Worm (Caenorhabditis elegans) whole organism, young adult: ENCODE data around the gene hpo-6.

Experiments used
- B0019.2 ChIP-seq: fragments of 200-800 bp; sonication (Bioruptor generic); conservative IDR thresholded peaks from 2 replicates; pipeline ENCODE4 v1.3.6; 2022; ENCODE audit warnings: missing genetic modification reagents, missing genetic modification characterization, missing compliant biosample characterization
- D2030.7 ChIP-seq: fragments of 200-800 bp; sonication (Bioruptor generic); IDR thresholded peaks from 2 replicates; pipeline ENCODE4 v1.3.6; 2022; ENCODE audit warnings: missing genetic modification reagents, missing genetic modification characterization, missing compliant biosample characterization
- F10E7.11 ChIP-seq: sonication (generic microtip); optimal IDR thresholded peaks from 2 replicates; lab custom pipeline; 2017; ENCODE audit warnings: mild to moderate bottlenecking, missing genetic modification characterization, moderate library complexity, missing compliant biosample characterization
- F39B2.1 ChIP-seq: fragments of 200-800 bp; sonication (Bioruptor generic); IDR thresholded peaks from 2 replicates; pipeline ENCODE4 v1.3.6; 2022; ENCODE audit warnings: missing genetic modification reagents, missing genetic modification characterization, missing compliant biosample characterization
- K12H6.12 ChIP-seq: fragments of 200-800 bp; sonication (Bioruptor generic); optimal IDR thresholded peaks from 2 replicates; lab custom pipeline; 2018; ENCODE audit warnings: mild to moderate bottlenecking, missing genetic modification characterization, missing compliant biosample characterization
- Y67H2A.10 ChIP-seq: fragments of 200-800 bp; sonication (Bioruptor generic); conservative IDR thresholded peaks from 2 replicates; pipeline ENCODE4 v1.3.6; 2022; ENCODE audit warnings: missing genetic modification reagents, missing genetic modification characterization, missing compliant biosample characterization
- Y79H2A.3 ChIP-seq: fragments of 200-800 bp; sonication (Bioruptor generic); conservative IDR thresholded peaks from 2 replicates; pipeline ENCODE4 v1.3.6; 2022; ENCODE audit warnings: missing genetic modification reagents, missing genetic modification characterization, missing compliant biosample characterization
- Y95B8A.8 ChIP-seq: fragments of 200-800 bp; sonication (Bioruptor generic); IDR thresholded peaks from 2 replicates; pipeline ENCODE4 v1.3.6; 2022; ENCODE audit warnings: missing genetic modification reagents, missing genetic modification characterization, missing compliant biosample characterization
- ama-1 ChIP-seq, 3 experiments: fragments of 150-350 bp in 1 of 3; sonication (generic microtip) in 2 of 3; optimal IDR thresholded peaks; 2 replicates each; lab custom pipeline; 2014 to 2018; ENCODE audit warnings: missing biosample characterization in 2 of 3, missing genetic modification characterization in 2 of 3, missing genetic modification reagents in 2 of 3
- atf-7 ChIP-seq: sonication (generic microtip); optimal IDR thresholded peaks from 2 replicates; lab custom pipeline; 2017; ENCODE audit warnings: mild to moderate bottlenecking, missing genetic modification characterization, missing compliant biosample characterization
- attf-5 ChIP-seq: fragments of 200-800 bp; sonication (Bioruptor generic); optimal IDR thresholded peaks from 2 replicates; lab custom pipeline; 2018; ENCODE audit warnings: mild to moderate bottlenecking, missing genetic modification characterization, missing compliant biosample characterization
- bed-1 ChIP-seq: fragments of 200-800 bp; sonication (Bioruptor generic); IDR thresholded peaks from 2 replicates; pipeline ENCODE4 v1.3.6; 2022; ENCODE audit warnings: missing genetic modification reagents, missing genetic modification characterization, missing compliant biosample characterization
- ccch-3 ChIP-seq: fragments of 200-800 bp; sonication (Bioruptor generic); optimal IDR thresholded peaks from 2 replicates; lab custom pipeline; 2018; ENCODE audit warnings: mild to moderate bottlenecking, missing genetic modification characterization, missing compliant biosample characterization
- cebp-1 ChIP-seq, 2 experiments: fragments of 200-800 bp in 1 of 2; sonication (Bioruptor generic) in 1 of 2; sonication (generic microtip) in 1 of 2; IDR thresholded peaks in 1 of 2; optimal IDR thresholded peaks in 1 of 2; 2 replicates each; pipeline versions ENCODE4 v1.3.6 to Lab custom; 2017 to 2022; ENCODE audit warnings: missing compliant biosample characterization in 2 of 2, missing genetic modification characterization in 2 of 2, mild to moderate bottlenecking in 1 of 2, missing genetic modification reagents in 1 of 2, moderate library complexity in 1 of 2
- cebp-2 ChIP-seq: fragments of 200-800 bp; sonication (Bioruptor generic); IDR thresholded peaks from 2 replicates; pipeline ENCODE4 v1.3.6; 2022; ENCODE audit warnings: missing genetic modification characterization, missing compliant biosample characterization
- ceh-100 ChIP-seq: fragments of 200-800 bp; sonication (Bioruptor generic); IDR thresholded peaks from 2 replicates; pipeline ENCODE4 v1.3.6; 2022; ENCODE audit warnings: missing genetic modification reagents, missing genetic modification characterization, missing compliant biosample characterization
- ceh-58 ChIP-seq: fragments of 200-800 bp; sonication (Bioruptor generic); IDR thresholded peaks from 2 replicates; pipeline ENCODE4 v1.3.6; 2022; ENCODE audit warnings: missing genetic modification characterization, missing compliant biosample characterization
- chd-7 ChIP-seq: sonication (generic microtip); optimal IDR thresholded peaks from 2 replicates; lab custom pipeline; 2016; ENCODE audit warnings: mild to moderate bottlenecking, missing genetic modification characterization, moderate library complexity, missing compliant biosample characterization
- die-1 ChIP-seq: sonication (generic microtip); optimal IDR thresholded peaks from 2 replicates; lab custom pipeline; 2016; ENCODE audit warnings: missing genotype, mild to moderate bottlenecking, missing genetic modification characterization, missing compliant biosample characterization
- dox-1 ChIP-seq: fragments of 200-800 bp; sonication (Bioruptor generic); IDR thresholded peaks from 2 replicates; pipeline ENCODE4 v1.3.6; 2022; ENCODE audit warnings: missing genetic modification reagents, missing genetic modification characterization, missing compliant biosample characterization
- dpff-1 ChIP-seq: sonication (generic microtip); optimal IDR thresholded peaks from 2 replicates; lab custom pipeline; 2017; ENCODE audit warnings: mild to moderate bottlenecking, missing genetic modification characterization, missing compliant biosample characterization
- egl-18 ChIP-seq: fragments of 200-800 bp; sonication (Bioruptor generic); IDR thresholded peaks from 2 replicates; pipeline ENCODE4 v1.3.6; 2022; ENCODE audit warnings: missing genetic modification reagents, missing genetic modification characterization, missing compliant biosample characterization
- egl-44 ChIP-seq: fragments of 200-800 bp; sonication (Bioruptor generic); IDR thresholded peaks from 2 replicates; pipeline ENCODE4 v1.3.6; 2022; ENCODE audit warnings: missing genetic modification reagents, missing genetic modification characterization, missing compliant biosample characterization
- ekl-4 ChIP-seq: fragments of 200-800 bp; sonication (Bioruptor generic); IDR thresholded peaks from 2 replicates; pipeline ENCODE4 v1.3.6; 2022; ENCODE audit warnings: missing genetic modification reagents, missing genetic modification characterization, missing compliant biosample characterization
- fkh-3 ChIP-seq: sonication (generic microtip); optimal IDR thresholded peaks from 2 replicates; lab custom pipeline; 2016; ENCODE audit warnings: mild to moderate bottlenecking, missing genetic modification characterization, missing compliant biosample characterization
- lin-26 ChIP-seq: fragments of 200-800 bp; sonication (Bioruptor generic); IDR thresholded peaks from 2 replicates; pipeline ENCODE4 v1.3.6; 2022; ENCODE audit warnings: missing genetic modification reagents, missing genetic modification characterization, missing compliant biosample characterization
- lin-35 ChIP-seq, 3 experiments: fragments of 150-350 bp in 2 of 3; sonication (generic microtip) in 1 of 3; optimal IDR thresholded peaks; 2 replicates each; lab custom pipeline; 2014 to 2018; ENCODE audit warnings: missing biosample characterization in 3 of 3, missing genetic modification characterization in 3 of 3, missing genetic modification reagents in 3 of 3
- lin-54 ChIP-seq: fragments of 200-800 bp; sonication (Bioruptor generic); optimal IDR thresholded peaks from 2 replicates; lab custom pipeline; 2018; ENCODE audit warnings: mild to moderate bottlenecking, missing genetic modification characterization, missing compliant biosample characterization
- madf-3 ChIP-seq: fragments of 200-800 bp; sonication (Bioruptor generic); IDR thresholded peaks from 2 replicates; pipeline ENCODE4 v1.3.6; 2022; ENCODE audit warnings: missing genetic modification reagents, missing genetic modification characterization, missing compliant biosample characterization
- madf-6 ChIP-seq: fragments of 200-800 bp; sonication (Bioruptor generic); IDR thresholded peaks from 2 replicates; pipeline ENCODE4 v1.3.6; 2022; ENCODE audit warnings: missing genetic modification reagents, missing genetic modification characterization, missing compliant biosample characterization
- nfya-1 ChIP-seq: sonication (generic microtip); optimal IDR thresholded peaks from 2 replicates; lab custom pipeline; 2017; ENCODE audit warnings: antibody characterized with exemption, missing compliant biosample characterization, missing genetic modification characterization, borderline replicate concordance; ENCODE audit not compliant: insufficient read depth
- nhr-120 ChIP-seq: fragments of 200-800 bp; sonication (Bioruptor generic); IDR thresholded peaks from 2 replicates; pipeline ENCODE4 v1.3.6; 2022; ENCODE audit warnings: missing genetic modification characterization, missing compliant biosample characterization
- nhr-179 ChIP-seq: sonication (generic microtip); optimal IDR thresholded peaks from 2 replicates; lab custom pipeline; 2016; ENCODE audit warnings: mild to moderate bottlenecking, missing genetic modification characterization, missing compliant biosample characterization
- nhr-27 ChIP-seq: fragments of 200-800 bp; sonication (Bioruptor generic); optimal IDR thresholded peaks from 2 replicates; lab custom pipeline; 2018; ENCODE audit warnings: mild to moderate bottlenecking, missing genetic modification characterization, moderate library complexity, missing compliant biosample characterization
- pbrm-1 ChIP-seq: fragments of 200-800 bp; sonication (Bioruptor generic); IDR thresholded peaks from 2 replicates; pipeline ENCODE4 v1.3.6; 2022; ENCODE audit warnings: missing genetic modification reagents, missing genetic modification characterization, missing compliant biosample characterization
- pha-4 ChIP-seq: fragments of 150-350 bp; sonication (generic microtip); optimal IDR thresholded peaks from 2 replicates; lab custom pipeline; 2014; ENCODE audit warnings: missing biosample characterization, missing genetic modification reagents, missing genetic modification characterization
- rec-8 ChIP-seq, 2 experiments: sonication (generic microtip); optimal IDR thresholded peaks; 2 replicates each; lab custom pipeline; 2016; ENCODE audit warnings: mild to moderate bottlenecking in 2 of 2, missing genetic modification characterization in 2 of 2, missing genetic modification reagents in 2 of 2, missing genotype in 2 of 2, missing biosample characterization in 1 of 2, missing compliant biosample characterization in 1 of 2, moderate library complexity in 1 of 2
- repo-1 ChIP-seq: sonication (generic microtip); optimal IDR thresholded peaks from 2 replicates; lab custom pipeline; 2017; ENCODE audit warnings: mild to moderate bottlenecking, missing genetic modification characterization, missing compliant biosample characterization
- snpc-1.3 ChIP-seq: sonication (generic microtip); optimal IDR thresholded peaks from 2 replicates; lab custom pipeline; 2017; ENCODE audit warnings: missing genetic modification characterization, mild to moderate bottlenecking, missing compliant biosample characterization, antibody characterized with exemption, moderate library complexity, missing genotype, missing genetic modification reagents; ENCODE audit not compliant: insufficient read depth
- somi-1 ChIP-seq: fragments of 200-800 bp; sonication (Bioruptor generic); optimal IDR thresholded peaks from 2 replicates; lab custom pipeline; 2018; ENCODE audit warnings: mild to moderate bottlenecking, missing genetic modification characterization, missing compliant biosample characterization
- tlf-1 ChIP-seq: fragments of 200-800 bp; sonication (Bioruptor generic); optimal IDR thresholded peaks from 2 replicates; lab custom pipeline; 2018; ENCODE audit warnings: mild to moderate bottlenecking, missing genetic modification characterization, missing compliant biosample characterization
- unc-130 ChIP-seq: sonication (generic microtip); optimal IDR thresholded peaks from 2 replicates; lab custom pipeline; 2016; ENCODE audit warnings: missing genetic modification reagents, missing genetic modification characterization, missing compliant biosample characterization
- unc-62 ChIP-seq: fragments of 150-350 bp; optimal IDR thresholded peaks from 2 replicates; lab custom pipeline; 2014; ENCODE audit warnings: missing biosample characterization, missing genetic modification reagents, missing genetic modification characterization
- xnd-1 ChIP-seq: sonication (generic microtip); optimal IDR thresholded peaks from 2 replicates; lab custom pipeline; 2016; ENCODE audit warnings: missing genotype, missing genetic modification reagents, missing genetic modification characterization, missing compliant biosample characterization
- zim-3 ChIP-seq: sonication (generic microtip); optimal IDR thresholded peaks from 2 replicates; lab custom pipeline; 2017; ENCODE audit warnings: mild to moderate bottlenecking, missing genetic modification characterization, moderate library complexity, missing compliant biosample characterization
- ztf-26 ChIP-seq: sonication (generic microtip); optimal IDR thresholded peaks from 2 replicates; lab custom pipeline; 2017; ENCODE audit warnings: missing genetic modification characterization, missing compliant biosample characterization
- ztf-28 ChIP-seq: fragments of 200-800 bp; sonication (Bioruptor generic); IDR thresholded peaks from 2 replicates; pipeline ENCODE4 v1.3.6; 2022; ENCODE audit warnings: missing genetic modification reagents, missing genetic modification characterization, missing compliant biosample characterization

hpo-6 gene

ce11 chrIV:1595802-1596201 lies 33.8 kb downstream of the hpo-6 start, which contains the start of gene npp-8 (continued):
- TF ChIP-seq nhr-27 (tag; lab: Kevin White, UChicago) (no peak), cebp-1 (GFP tag; IDR thresholded peaks at IDR 0.05; lab: Robert Waterston, UW) (peak; percentile 42; the same call in 1 of the 2 replicates), cebp-1 (tag; optimal IDR thresholded peaks at IDR 0.05; lab: Kevin White, UChicago) (peak; percentile 80), ama-1 (optimal IDR thresholded peaks at IDR 0.05; lab: Kevin White, UChicago) (no peak), ama-1 (GFP tag; optimal IDR thresholded peaks at IDR 0.05; lab: Kevin White, UChicago) (no peak), egl-44 (GFP tag; lab: Robert Waterston, UW) (peak; percentile 59; the same call in 1 of the 2 replicates), nhr-120 (GFP tag; lab: Robert Waterston, UW) (no peak), bed-1 (GFP tag; lab: Robert Waterston, UW) (no peak), repo-1 (tag; lab: Kevin White, UChicago) (peak; percentile 73), madf-6 (GFP tag; lab: Robert Waterston, UW) (peak; percentile 92), D2030.7 (GFP tag; lab: Robert Waterston, UW) (peak; percentile 91), ceh-58 (GFP tag; lab: Robert Waterston, UW) (no peak), somi-1 (GFP tag; lab: Kevin White, UChicago) (peak; percentile 14), ekl-4 (GFP tag; lab: Robert Waterston, UW) (peak; percentile 80), ccch-3 (no peak), xnd-1 (peak; percentile 74), zim-3 (tag; lab: Kevin White, UChicago) (peak; percentile 54), nfya-1 (no peak), egl-18 (GFP tag; lab: Robert Waterston, UW) (0 out of 2 replicates have a peak, but pooled peaks have one; percentile 39), die-1 (tag; lab: Kevin White, UChicago) (peak; percentile 19), K12H6.12 (tag; lab: Kevin White, UChicago) (peak; percentile 72), ztf-26 (tag; lab: Kevin White, UChicago) (peak; percentile 80), madf-3 (peak; percentile 75; the same call in 1 of the 2 replicates), unc-62 (GFP tag; lab: Kevin White, UChicago) (no peak), F10E7.11 (tag; lab: Kevin White, UChicago) (peak; percentile 48), rec-8 (tag; optimal IDR thresholded peaks at IDR 0.05; lab: Kevin White, UChicago) (peak; percentile 14 to 56), Y79H2A.3 (GFP tag; lab: Robert Waterston, UW) (no peak), B0019.2 (0 out of 2 replicates have a peak, but pooled peaks have one; percentile 25), lin-54 (GFP tag; lab: Kevin White, UChicago) (peak; percentile 96), chd-7 (peak; percentile 65), cebp-2 (no peak), F39B2.1 (no peak), tlf-1 (peak; percentile 81), ceh-100 (peak; percentile 89), nhr-179 (tag; lab: Kevin White, UChicago) (no peak), lin-26 (GFP tag; lab: Robert Waterston, UW) (peak; percentile 57; the same call in 1 of the 2 replicates), pha-4 (tag; lab: Kevin White, UChicago) (peak; percentile 62), Y95B8A.8 (peak; percentile 91), fkh-3 (tag; lab: Kevin White, UChicago) (no peak), ztf-28 (GFP tag; lab: Robert Waterston, UW) (peak; percentile 67; the same call in 1 of the 2 replicates), dox-1 (GFP tag; lab: Robert Waterston, UW) (peak; percentile 96), pbrm-1 (GFP tag; lab: Robert Waterston, UW) (peak; percentile 86), attf-5 (peak; percentile 96), dpff-1 (no peak), unc-130 (GFP tag; lab: Kevin White, UChicago) (peak; percentile 83), atf-7 (tag; lab: Kevin White, UChicago) (peak; percentile 33), snpc-1.3 (peak; percentile 83), lin-35 (GFP tag; optimal IDR thresholded peaks at IDR 0.05; lab: Kevin White, UChicago) (peak in 2 of 3 experiments; percentile 5 to 73), Y67H2A.10 (GFP tag; lab: Robert Waterston, UW) (peak; percentile 76)
